Worm (Caenorhabditis elegans): Measurements from ENCODE around the gene T08G5.1.

- no peak for TF ChIP-seq ets-7 (tag; optimal IDR thresholded peaks at IDR 0.05)
- TF ChIP-seq aly-1 (tag; optimal IDR thresholded peaks at IDR 0.05) = no peak
- no peak for TF ChIP-seq hnd-1 (tag; optimal IDR thresholded peaks at IDR 0.05)
- no peak for TF ChIP-seq ama-1 (optimal IDR thresholded peaks at IDR 0.05)
- no peak for TF ChIP-seq sea-1 (GFP tag; conservative IDR thresholded peaks at IDR 0.05)
- no peak for TF ChIP-seq scrt-1 (GFP tag; IDR thresholded peaks at IDR 0.05)
- TF ChIP-seq tbx-11 (GFP tag; IDR thresholded peaks at IDR 0.05) = no peak
Observed at ce11 chrV:14023074-14023473, 4.5 kb downstream of the T08G5.1 start, which contains the start of gene T08G5.15.

Measured in whole organism, early embryonic.